Fruit fly (Drosophila melanogaster) Kc167 (cell line): ENCODE data around the gene CG7841.

Source experiments
- Myc ChIP-seq: fragments of >200 bp; optimal IDR thresholded peaks from 2 replicates; lab custom pipeline; 2017; ENCODE audit warnings: missing external identifiers
- Sin3A ChIP-seq: fragments of >200 bp; optimal IDR thresholded peaks from 2 replicates; lab custom pipeline; 2018; ENCODE audit warnings: missing external identifiers
- h ChIP-seq: fragments of >200 bp; optimal IDR thresholded peaks from 3 replicates; lab custom pipeline; 2018; ENCODE audit warnings: missing external identifiers
- insv ChIP-seq: fragments of >200 bp; optimal IDR thresholded peaks from 3 replicates; lab custom pipeline; 2018; ENCODE audit warnings: missing external identifiers
- psq ChIP-seq: fragments of >200 bp; optimal IDR thresholded peaks from 2 replicates; lab custom pipeline; 2017; ENCODE audit warnings: missing external identifiers
- ttk ChIP-seq: sonication (Bioruptor generic); optimal IDR thresholded peaks from 2 replicates; lab custom pipeline; 2017; ENCODE audit warnings: missing external identifiers

DNA sequence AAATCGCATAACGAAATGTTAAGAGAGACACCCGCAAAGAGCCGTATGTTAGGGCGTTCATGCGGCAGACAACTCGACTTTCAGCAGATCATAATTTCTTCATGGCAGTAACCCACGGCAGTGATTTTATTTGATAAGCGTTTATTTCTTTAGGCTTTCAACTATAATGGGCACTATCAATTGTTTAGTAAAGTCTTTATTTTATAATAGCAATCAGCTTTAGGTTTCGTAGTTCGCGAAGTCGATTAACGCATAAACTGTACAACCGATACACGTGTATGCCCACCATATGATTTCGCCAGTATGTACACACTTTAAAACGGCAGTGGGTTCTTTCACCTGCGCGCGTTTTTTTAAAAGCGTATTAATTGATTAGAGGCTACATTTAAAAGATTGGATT is at the start of gene CG7841:
- no peak for TF ChIP-seq Myc
- TF ChIP-seq h = no peak
- no peak for TF ChIP-seq psq (lab: Kevin White, UChicago)
- no peak for TF ChIP-seq Sin3A (lab: Kevin White, UChicago)
- no peak for TF ChIP-seq ttk (lab: Kevin White, UChicago)
- TF ChIP-seq insv (lab: Kevin White, UChicago) = no peak
